Worm (Caenorhabditis elegans) whole organism, early embryonic: ENCODE measurements around the gene gna-1.

Source experiments
- B0310.2 ChIP-seq: sonication (generic microtip); optimal IDR thresholded peaks from 2 replicates; lab custom pipeline; 2016; ENCODE audit warnings: mild to moderate bottlenecking, missing genetic modification characterization, missing compliant biosample characterization
- ceh-13 ChIP-seq: fragments of 200-800 bp; sonication (Bioruptor generic); optimal IDR thresholded peaks from 2 replicates; lab custom pipeline; 2018; ENCODE audit warnings: mild to moderate bottlenecking, missing genetic modification characterization, missing compliant biosample characterization
- ets-7 ChIP-seq: sonication (generic microtip); optimal IDR thresholded peaks from 2 replicates; lab custom pipeline; 2016; ENCODE audit warnings: missing genotype, missing genetic modification characterization, missing compliant biosample characterization
- hmbx-1 ChIP-seq: sonication (generic microtip); optimal IDR thresholded peaks from 2 replicates; lab custom pipeline; 2016; ENCODE audit warnings: mild to moderate bottlenecking, missing genetic modification characterization, missing compliant biosample characterization
- hmg-4 ChIP-seq: fragments of 200-800 bp; sonication (Bioruptor generic); optimal IDR thresholded peaks from 2 replicates; lab custom pipeline; 2018; ENCODE audit warnings: mild to moderate bottlenecking, missing genetic modification characterization, missing compliant biosample characterization
- pes-1 ChIP-seq: fragments of 200-800 bp; sonication (Bioruptor generic); IDR thresholded peaks from 2 replicates; pipeline ENCODE4 v1.3.6; 2022; ENCODE audit warnings: missing genetic modification reagents, missing genetic modification characterization, missing compliant biosample characterization
- sea-1 ChIP-seq: fragments of 200-800 bp; sonication (Bioruptor generic); conservative IDR thresholded peaks from 2 replicates; pipeline ENCODE4 v1.3.6; 2022; ENCODE audit warnings: missing genetic modification characterization, missing compliant biosample characterization
- tbx-11 ChIP-seq: fragments of 200-800 bp; sonication (Bioruptor generic); IDR thresholded peaks from 2 replicates; pipeline ENCODE4 v1.3.6; 2022; ENCODE audit warnings: missing genetic modification characterization, missing compliant biosample characterization

- TF ChIP-seq pes-1 = no peak
- no peak for TF ChIP-seq sea-1 (GFP tag; lab: Robert Waterston, UW)
- TF ChIP-seq B0310.2 (tag; lab: Kevin White, UChicago) = no peak
- no peak for TF ChIP-seq ets-7 (tag; lab: Kevin White, UChicago)
- TF ChIP-seq ceh-13 (GFP tag; lab: Kevin White, UChicago) = no peak
- TF ChIP-seq hmbx-1 (tag; lab: Kevin White, UChicago) = no peak
- no peak for TF ChIP-seq tbx-11 (GFP tag; lab: Robert Waterston, UW)
- no peak for TF ChIP-seq hmg-4 (GFP tag; lab: Kevin White, UChicago)
These were observed 22.9 kb downstream of the gna-1 start, which contains the start of gene B0024.4 for ce11 chrV:10297099-10297498.
